Worm (Caenorhabditis elegans) whole organism, mixed stage, embryonic: ENCODE results near the gene srd-2.

Experiments used
- bed-3 ChIP-seq: fragments of 200-800 bp; sonication (Bioruptor generic); optimal IDR thresholded peaks from 3 replicates; lab custom pipeline; 2018; ENCODE audit warnings: mild to moderate bottlenecking, missing genetic modification characterization, moderate library complexity, missing compliant biosample characterization
- blmp-1 ChIP-seq: fragments of 150-350 bp; optimal IDR thresholded peaks from 2 replicates; lab custom pipeline; 2014; ENCODE audit warnings: missing biosample characterization, missing genetic modification characterization
- ceh-39 ChIP-seq: fragments of 150-350 bp; optimal IDR thresholded peaks from 2 replicates; lab custom pipeline; 2014; ENCODE audit warnings: missing biosample characterization, missing genetic modification characterization
- ceh-43 ChIP-seq: fragments of 200-800 bp; sonication (Bioruptor generic); optimal IDR thresholded peaks from 2 replicates; lab custom pipeline; 2018; ENCODE audit warnings: mild to moderate bottlenecking, missing genetic modification characterization, moderate library complexity, missing compliant biosample characterization
- ces-1 ChIP-seq: fragments of 150-350 bp; optimal IDR thresholded peaks from 2 replicates; lab custom pipeline; 2014; ENCODE audit warnings: missing biosample characterization, missing genetic modification reagents, missing genetic modification characterization
- cnd-1 ChIP-seq: fragments of 200-800 bp; sonication (Bioruptor generic); optimal IDR thresholded peaks from 2 replicates; lab custom pipeline; 2018; ENCODE audit warnings: mild to moderate bottlenecking, missing genetic modification characterization, missing compliant biosample characterization
- elt-1 ChIP-seq: sonication (generic microtip); optimal IDR thresholded peaks from 2 replicates; lab custom pipeline; 2017; ENCODE audit warnings: missing genetic modification characterization, mild to moderate bottlenecking, missing compliant biosample characterization, antibody characterized with exemption, moderate library complexity, borderline replicate concordance; ENCODE audit not compliant: insufficient read depth
- elt-3 ChIP-seq: fragments of 150-350 bp; optimal IDR thresholded peaks from 2 replicates; lab custom pipeline; 2014; ENCODE audit warnings: missing biosample characterization, missing genetic modification characterization
- flh-1 ChIP-seq: fragments of 200-800 bp; sonication (Bioruptor generic); optimal IDR thresholded peaks from 2 replicates; lab custom pipeline; 2018; ENCODE audit warnings: mild to moderate bottlenecking, missing genetic modification characterization, moderate library complexity, missing compliant biosample characterization
- hlh-1 ChIP-seq: fragments of 150-350 bp; optimal IDR thresholded peaks from 2 replicates; lab custom pipeline; 2014; ENCODE audit warnings: missing biosample characterization, missing genetic modification reagents, missing genetic modification characterization
- lin-32 ChIP-seq: fragments of 200-800 bp; sonication (Bioruptor generic); optimal IDR thresholded peaks from 2 replicates; lab custom pipeline; 2018; ENCODE audit warnings: mild to moderate bottlenecking, missing genetic modification characterization, missing compliant biosample characterization
- lsy-2 ChIP-seq: fragments of 150-350 bp; optimal IDR thresholded peaks from 2 replicates; lab custom pipeline; 2014; ENCODE audit warnings: missing biosample characterization, missing genetic modification characterization
- mab-5 ChIP-seq: fragments of 150-350 bp; optimal IDR thresholded peaks from 2 replicates; lab custom pipeline; 2014; ENCODE audit warnings: missing biosample characterization, missing genetic modification characterization
- mep-1 ChIP-seq: fragments of 150-350 bp; optimal IDR thresholded peaks from 2 replicates; lab custom pipeline; 2017; ENCODE audit warnings: missing biosample characterization, missing genetic modification reagents, missing genetic modification characterization, inconsistent platforms
- nhr-12 ChIP-seq: fragments of 150-350 bp; optimal IDR thresholded peaks from 2 replicates; lab custom pipeline; 2014; ENCODE audit warnings: missing biosample characterization, missing genetic modification characterization
- nhr-2 ChIP-seq: fragments of 150-350 bp; optimal IDR thresholded peaks from 2 replicates; lab custom pipeline; 2014; ENCODE audit warnings: missing biosample characterization, missing genetic modification characterization
- nhr-237 ChIP-seq: fragments of 150-350 bp; optimal IDR thresholded peaks from 2 replicates; lab custom pipeline; 2014; ENCODE audit warnings: missing biosample characterization, missing genetic modification characterization
- nhr-76 ChIP-seq: sonication (generic microtip); optimal IDR thresholded peaks from 2 replicates; lab custom pipeline; 2017; ENCODE audit warnings: missing biosample characterization, missing genetic modification characterization
- pha-4 ChIP-seq: fragments of 150-350 bp; optimal IDR thresholded peaks from 2 replicates; lab custom pipeline; 2018; ENCODE audit warnings: missing biosample characterization, missing genetic modification reagents, missing genetic modification characterization
- sem-2 ChIP-seq: fragments of 200-800 bp; sonication (Bioruptor generic); optimal IDR thresholded peaks from 2 replicates; lab custom pipeline; 2018; ENCODE audit warnings: mild to moderate bottlenecking, missing genetic modification characterization, missing compliant biosample characterization
- snpc-4 ChIP-seq: fragments of 150-350 bp; optimal IDR thresholded peaks from 2 replicates; lab custom pipeline; 2014; ENCODE audit warnings: missing biosample characterization, missing genetic modification characterization
- sptf-1 ChIP-seq: sonication (generic microtip); optimal IDR thresholded peaks from 2 replicates; lab custom pipeline; 2017; ENCODE audit warnings: mild to moderate bottlenecking, missing genetic modification characterization, moderate library complexity, missing compliant biosample characterization
- tbx-8 ChIP-seq: fragments of 200-800 bp; sonication (Bioruptor generic); optimal IDR thresholded peaks from 2 replicates; lab custom pipeline; 2018; ENCODE audit warnings: mild to moderate bottlenecking, missing genetic modification characterization, moderate library complexity, missing compliant biosample characterization
- unc-120 ChIP-seq: sonication (generic microtip); optimal IDR thresholded peaks from 2 replicates; lab custom pipeline; 2017; ENCODE audit warnings: missing genetic modification characterization, missing compliant biosample characterization; ENCODE audit not compliant: poor library complexity, severe bottlenecking
- unc-39 ChIP-seq: fragments of 150-350 bp; optimal IDR thresholded peaks from 2 replicates; lab custom pipeline; 2014; ENCODE audit warnings: missing biosample characterization, missing genetic modification characterization
- unc-62 ChIP-seq: fragments of 150-350 bp; optimal IDR thresholded peaks from 2 replicates; lab custom pipeline; 2014; ENCODE audit warnings: missing biosample characterization, missing genetic modification reagents, missing genetic modification characterization
- zip-8 ChIP-seq: fragments of 150-350 bp; optimal IDR thresholded peaks from 2 replicates; lab custom pipeline; 2014; ENCODE audit warnings: missing biosample characterization, missing genetic modification characterization

The srd-2 gene

DNA sequence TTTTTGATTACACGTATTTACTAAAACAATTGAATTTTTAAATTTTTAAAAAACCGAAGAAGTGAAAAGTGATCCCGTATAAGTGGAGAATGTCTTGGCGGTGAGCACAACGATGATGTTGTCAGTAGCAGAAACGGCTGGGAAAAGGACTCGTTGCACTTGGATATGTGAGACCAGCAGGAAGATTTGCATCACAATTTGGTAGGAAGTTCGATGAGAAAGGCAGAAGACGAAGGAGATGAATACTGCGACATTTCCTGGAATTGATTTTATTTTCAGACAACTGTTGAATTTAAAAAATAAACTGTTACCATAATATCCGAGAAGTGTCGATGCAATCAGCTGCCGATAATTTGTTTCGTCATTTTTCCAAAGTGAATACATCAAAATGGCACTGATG is 12.2 kb upstream of the srd-2 start, which contains the start of gene R05H5.4:
TSS of gene R05H5.4 (minus strand) at position 101 of the 400 bp plus-strand sequence.
- TF ChIP-seq sptf-1 (tag; lab: Kevin White, UChicago) (no peak), cnd-1 (no peak), unc-39 (no peak), unc-120 (no peak), elt-1 (tag; lab: Kevin White, UChicago) (no peak), flh-1 (GFP tag; lab: Kevin White, UChicago) (no peak), ceh-43 (GFP tag; lab: Kevin White, UChicago) (no peak)
- TF ChIP-seq, all 35 proteins: peak for 0

DNA sequence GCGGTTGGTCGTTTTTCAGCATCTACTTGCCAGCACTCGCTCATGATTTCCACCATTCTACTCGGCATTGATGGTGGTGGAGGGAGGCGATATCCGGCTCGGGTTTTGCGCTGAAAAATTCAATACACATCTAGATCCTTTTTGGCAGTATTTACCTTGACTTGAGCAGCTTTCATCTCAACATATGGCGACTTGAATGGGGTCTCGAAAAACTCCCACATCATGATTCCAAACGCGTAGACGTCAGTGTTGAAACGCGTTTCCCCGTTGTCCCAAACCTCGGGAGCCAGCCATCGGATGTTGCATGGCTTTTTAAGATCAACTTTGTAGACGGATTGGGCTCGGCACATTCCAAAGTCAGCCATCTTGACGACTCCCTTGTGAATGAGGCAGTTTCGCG is 10.8 kb upstream of the srd-2 start:
- no peak for TF ChIP-seq ceh-43 (GFP tag; lab: Kevin White, UChicago)
- TF ChIP-seq hlh-1 (tag; lab: Kevin White, UChicago), result no peak

DNA sequence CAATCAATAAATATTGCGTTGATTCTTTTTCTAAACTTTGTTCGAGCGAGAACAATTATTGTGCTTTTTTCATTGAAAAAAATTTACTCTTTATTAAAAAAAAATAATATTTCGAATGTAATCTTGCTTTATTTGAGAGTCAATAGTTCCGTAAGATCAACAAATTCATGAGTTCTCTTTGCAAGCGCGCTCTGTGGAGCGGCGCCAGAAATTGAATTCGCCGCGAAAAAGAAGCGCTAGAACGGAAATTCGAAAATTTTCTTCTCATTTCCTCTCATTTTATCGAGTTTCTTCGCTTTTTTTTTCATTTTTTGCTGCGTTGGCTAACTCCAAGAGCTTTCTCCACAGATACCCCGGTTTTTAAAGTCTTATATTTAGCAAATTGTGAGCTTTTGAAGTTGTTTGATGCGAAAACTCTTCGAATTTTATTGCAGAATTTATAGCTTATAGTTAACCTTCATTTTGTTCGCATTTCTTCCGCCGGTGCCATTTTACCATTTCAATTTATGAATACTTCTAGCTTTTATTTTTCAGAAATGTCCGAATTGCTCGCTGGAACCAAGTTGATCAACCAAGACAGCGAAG is 9.5 kb upstream of the srd-2 start, which contains the start of gene R05H5.3:
TSS of gene R05H5.3 (plus strand) at position 535 of the 585 bp plus-strand sequence.
- TF ChIP-seq hlh-1 (tag; lab: Kevin White, UChicago) (no peak), unc-62 (GFP tag; lab: Kevin White, UChicago) (no peak), mab-5 (tag; lab: Kevin White, UChicago) (no peak), nhr-2 (tag; lab: Kevin White, UChicago) (no peak), nhr-12 (tag; lab: Kevin White, UChicago) (no peak), elt-1 (tag; lab: Kevin White, UChicago) (no peak), flh-1 (GFP tag; lab: Kevin White, UChicago) (no peak), ceh-43 (GFP tag; lab: Kevin White, UChicago) (no peak), ceh-39 (no peak), bed-3 (GFP tag; lab: Kevin White, UChicago) (no peak), mep-1 (no peak)

DNA sequence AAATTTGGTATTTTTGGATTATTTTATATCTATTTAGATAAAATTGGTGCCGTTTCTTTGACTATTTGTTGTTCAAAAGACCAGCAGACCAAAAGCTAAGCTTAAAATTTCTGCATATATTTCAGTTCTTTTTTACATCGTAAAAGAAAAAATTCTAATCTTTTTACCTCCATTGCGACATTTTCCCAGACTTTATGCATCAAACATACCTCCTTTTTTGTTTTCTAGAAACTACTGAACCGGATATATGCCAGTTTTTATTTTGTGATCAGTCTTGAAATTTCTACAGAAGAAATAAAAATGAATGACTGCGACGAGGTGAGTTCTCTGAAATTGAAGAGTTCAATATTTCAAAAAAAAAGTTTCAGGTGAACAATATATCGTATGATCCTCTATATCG is 6.9 kb upstream of the srd-2 start, which contains the start of gene srb-6:
TSS of gene srb-6 (plus strand) at position 301 of the 400 bp plus-strand sequence.
- TF ChIP-seq snpc-4 (tag; lab: Kevin White, UChicago) (no peak), unc-120 (no peak), zip-8 (tag; lab: Kevin White, UChicago) (no peak), nhr-237 (no peak), flh-1 (GFP tag; lab: Kevin White, UChicago) (no peak), lin-32 (GFP tag; lab: Kevin White, UChicago) (no peak), mab-5 (tag; lab: Kevin White, UChicago) (no peak), lsy-2 (tag; lab: Kevin White, UChicago) (no peak), elt-1 (tag; lab: Kevin White, UChicago) (no peak), unc-39 (no peak), sptf-1 (tag; lab: Kevin White, UChicago) (no peak), nhr-76 (tag; lab: Kevin White, UChicago) (no peak), hlh-1 (tag; lab: Kevin White, UChicago) (no peak), tbx-8 (GFP tag; lab: Kevin White, UChicago) (no peak), pha-4 (tag; lab: Kevin White, UChicago) (no peak), ces-1 (GFP tag; lab: Kevin White, UChicago) (no peak)

DNA sequence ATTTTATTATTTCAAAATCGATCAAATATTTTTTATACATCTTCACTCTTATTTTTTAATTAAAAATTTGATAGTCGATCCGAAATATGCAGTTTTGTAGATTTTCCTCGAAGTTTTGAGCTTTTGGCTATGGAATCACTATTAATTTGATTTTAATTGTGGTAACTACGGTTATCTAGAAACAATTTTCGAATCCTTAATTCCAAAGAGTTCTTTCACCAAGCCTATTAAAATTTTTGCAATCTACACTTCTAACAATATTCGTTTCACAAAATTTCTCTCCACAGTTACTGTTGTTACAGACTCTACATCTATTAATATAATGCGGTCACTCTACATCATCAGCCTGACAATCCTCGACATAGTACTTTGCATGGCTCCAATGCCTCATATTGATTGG is 4.5 kb upstream of the srd-2 start, which contains the start of gene R05H5.7:
TSS of gene R05H5.7 (plus strand) at position 301 of the 400 bp plus-strand sequence.
- TF ChIP-seq lsy-2 (tag; lab: Kevin White, UChicago), result no peak
- no peak for TF ChIP-seq nhr-12 (tag; lab: Kevin White, UChicago)
- TF ChIP-seq nhr-2 (tag; lab: Kevin White, UChicago), result no peak
- TF ChIP-seq sem-2 (GFP tag; lab: Kevin White, UChicago), result no peak
- TF ChIP-seq flh-1 (GFP tag; lab: Kevin White, UChicago), result no peak
- no peak for TF ChIP-seq mep-1
- no peak for TF ChIP-seq elt-1 (tag; lab: Kevin White, UChicago)
- TF ChIP-seq pha-4 (tag; lab: Kevin White, UChicago), result no peak
- no peak for TF ChIP-seq tbx-8 (GFP tag; lab: Kevin White, UChicago)
- TF ChIP-seq blmp-1 (tag; lab: Kevin White, UChicago), result no peak
- TF ChIP-seq elt-3 (tag; lab: Kevin White, UChicago), result no peak
- no peak for TF ChIP-seq hlh-1 (tag; lab: Kevin White, UChicago)
- no peak for TF ChIP-seq lin-32 (GFP tag; lab: Kevin White, UChicago)
- no peak for TF ChIP-seq unc-120
- no peak for TF ChIP-seq ceh-39
- no peak for TF ChIP-seq ceh-43 (GFP tag; lab: Kevin White, UChicago)
- TF ChIP-seq cnd-1, result no peak
- no peak for TF ChIP-seq nhr-237
- TF ChIP-seq ces-1 (GFP tag; lab: Kevin White, UChicago), result no peak
- no peak for TF ChIP-seq unc-62 (GFP tag; lab: Kevin White, UChicago)
